Worm (Caenorhabditis elegans) whole organism, L3 larva: ENCODE results near the gene eat-4.

Experiments used
- R02D3.7 ChIP-seq: fragments of 150-350 bp; optimal IDR thresholded peaks from 2 replicates; lab custom pipeline; 2014; ENCODE audit warnings: missing biosample characterization, missing genetic modification characterization
- ZK546.5 ChIP-seq: sonication (generic microtip); optimal IDR thresholded peaks from 2 replicates; lab custom pipeline; 2017; ENCODE audit warnings: missing biosample characterization, missing genetic modification characterization
- ceh-16 ChIP-seq: sonication (generic microtip); optimal IDR thresholded peaks from 2 replicates; lab custom pipeline; 2017; ENCODE audit warnings: missing biosample characterization, missing genetic modification characterization
- ceh-28 ChIP-seq: fragments of 150-350 bp; optimal IDR thresholded peaks from 2 replicates; lab custom pipeline; 2014; ENCODE audit warnings: missing biosample characterization, missing genetic modification reagents, missing genetic modification characterization
- ceh-82 ChIP-seq: fragments of 150-350 bp; optimal IDR thresholded peaks from 2 replicates; lab custom pipeline; 2014; ENCODE audit warnings: missing biosample characterization, missing genetic modification characterization
- ceh-9 ChIP-seq: sonication (generic microtip); optimal IDR thresholded peaks from 2 replicates; lab custom pipeline; 2018; ENCODE audit warnings: missing biosample characterization, missing genetic modification characterization
- daf-12 ChIP-seq: fragments of 150-350 bp; optimal IDR thresholded peaks from 2 replicates; lab custom pipeline; 2014; ENCODE audit warnings: missing biosample characterization, missing genetic modification reagents, missing genetic modification characterization
- egl-27 ChIP-seq: sonication (generic microtip); optimal IDR thresholded peaks from 4 replicates; lab custom pipeline; 2017; ENCODE audit warnings: missing biosample characterization, missing genetic modification reagents, missing genetic modification characterization
- egl-5 ChIP-seq: fragments of 150-350 bp; optimal IDR thresholded peaks from 2 replicates; lab custom pipeline; 2017; ENCODE audit warnings: missing biosample characterization, missing genetic modification reagents, missing genetic modification characterization, inconsistent platforms
- elt-2 ChIP-seq: sonication (generic microtip); optimal IDR thresholded peaks from 2 replicates; lab custom pipeline; 2016; ENCODE audit warnings: missing genetic modification reagents, mild to moderate bottlenecking, missing genetic modification characterization, missing compliant biosample characterization
- elt-3 ChIP-seq, 3 experiments: fragments of 150-350 bp in 1 of 3; sonication (generic microtip) in 2 of 3; optimal IDR thresholded peaks; 2 replicates in 2 of 3; 4 replicates in 1 of 3; lab custom pipeline; 2014 to 2017; ENCODE audit warnings: missing biosample characterization in 3 of 3, missing genetic modification characterization in 3 of 3
- eor-1 ChIP-seq, 2 experiments: fragments of 150-350 bp; optimal IDR thresholded peaks; 2 replicates each; lab custom pipeline; 2014 to 2018; ENCODE audit warnings: missing biosample characterization in 2 of 2, missing genetic modification characterization in 2 of 2
- fkh-10 ChIP-seq: sonication (generic microtip); optimal IDR thresholded peaks from 2 replicates; lab custom pipeline; 2017; ENCODE audit warnings: missing biosample characterization, missing genetic modification reagents, missing genetic modification characterization
- hmg-11 ChIP-seq: sonication (generic microtip); optimal IDR thresholded peaks from 2 replicates; lab custom pipeline; 2016; ENCODE audit warnings: missing genetic modification characterization, missing compliant biosample characterization
- jun-1 ChIP-seq: fragments of 150-350 bp; optimal IDR thresholded peaks from 2 replicates; lab custom pipeline; 2014; ENCODE audit warnings: missing biosample characterization, missing genetic modification reagents, missing genetic modification characterization
- lin-39 ChIP-seq: fragments of 150-350 bp; optimal IDR thresholded peaks from 2 replicates; lab custom pipeline; 2018; ENCODE audit warnings: missing biosample characterization, missing genetic modification reagents, missing genetic modification characterization
- nfya-1 ChIP-seq: sonication (generic microtip); optimal IDR thresholded peaks from 2 replicates; lab custom pipeline; 2017; ENCODE audit warnings: missing genetic modification characterization, mild to moderate bottlenecking, missing compliant biosample characterization, antibody characterized with exemption, moderate library complexity; ENCODE audit not compliant: insufficient read depth
- nhr-23 ChIP-seq: fragments of 150-350 bp; optimal IDR thresholded peaks from 2 replicates; lab custom pipeline; 2014; ENCODE audit warnings: missing biosample characterization, missing genetic modification reagents, missing genetic modification characterization
- nhr-237 ChIP-seq: fragments of 150-350 bp; optimal IDR thresholded peaks from 2 replicates; lab custom pipeline; 2014; ENCODE audit warnings: missing biosample characterization, missing genetic modification characterization
- nhr-25 ChIP-seq: sonication (generic microtip); optimal IDR thresholded peaks from 2 replicates; lab custom pipeline; 2017; ENCODE audit warnings: missing biosample characterization, missing genetic modification characterization
- nhr-28 ChIP-seq: fragments of 150-350 bp; optimal IDR thresholded peaks from 2 replicates; lab custom pipeline; 2014; ENCODE audit warnings: missing biosample characterization, missing genetic modification characterization
- nhr-43 ChIP-seq: sonication (generic microtip); optimal IDR thresholded peaks from 2 replicates; lab custom pipeline; 2016; ENCODE audit warnings: mild to moderate bottlenecking, missing genetic modification characterization, missing compliant biosample characterization; ENCODE audit not compliant: poor library complexity, severe bottlenecking
- nhr-76 ChIP-seq: fragments of 150-350 bp; sonication (generic microtip); optimal IDR thresholded peaks from 5 replicates; lab custom pipeline; 2014; ENCODE audit warnings: missing biosample characterization, missing genetic modification characterization
- pha-4 ChIP-seq: fragments of 150-350 bp; optimal IDR thresholded peaks from 2 replicates; lab custom pipeline; 2014; ENCODE audit warnings: missing biosample characterization, missing genetic modification reagents, missing genetic modification characterization
- pqm-1 ChIP-seq: fragments of 150-350 bp; optimal IDR thresholded peaks from 2 replicates; lab custom pipeline; 2017; ENCODE audit warnings: missing biosample characterization, missing genetic modification characterization, inconsistent platforms
- sea-2 ChIP-seq: fragments of 150-350 bp; sonication (generic microtip); optimal IDR thresholded peaks from 4 replicates; lab custom pipeline; 2014; ENCODE audit warnings: missing biosample characterization, missing genetic modification reagents, missing genetic modification characterization
- skn-1 ChIP-seq: fragments of 150-350 bp; optimal IDR thresholded peaks from 2 replicates; lab custom pipeline; 2014; ENCODE audit warnings: missing biosample characterization, missing genetic modification characterization
- unc-39 ChIP-seq: sonication (generic microtip); optimal IDR thresholded peaks from 4 replicates; lab custom pipeline; 2017; ENCODE audit warnings: missing biosample characterization, missing genetic modification characterization
- zag-1 ChIP-seq: fragments of 150-350 bp; optimal IDR thresholded peaks from 2 replicates; lab custom pipeline; 2014; ENCODE audit warnings: missing biosample characterization, missing genetic modification characterization
- ztf-11 ChIP-seq: fragments of 150-350 bp; optimal IDR thresholded peaks from 2 replicates; lab custom pipeline; 2014; ENCODE audit warnings: missing biosample characterization, missing genetic modification characterization

eat-4 gene

DNA sequence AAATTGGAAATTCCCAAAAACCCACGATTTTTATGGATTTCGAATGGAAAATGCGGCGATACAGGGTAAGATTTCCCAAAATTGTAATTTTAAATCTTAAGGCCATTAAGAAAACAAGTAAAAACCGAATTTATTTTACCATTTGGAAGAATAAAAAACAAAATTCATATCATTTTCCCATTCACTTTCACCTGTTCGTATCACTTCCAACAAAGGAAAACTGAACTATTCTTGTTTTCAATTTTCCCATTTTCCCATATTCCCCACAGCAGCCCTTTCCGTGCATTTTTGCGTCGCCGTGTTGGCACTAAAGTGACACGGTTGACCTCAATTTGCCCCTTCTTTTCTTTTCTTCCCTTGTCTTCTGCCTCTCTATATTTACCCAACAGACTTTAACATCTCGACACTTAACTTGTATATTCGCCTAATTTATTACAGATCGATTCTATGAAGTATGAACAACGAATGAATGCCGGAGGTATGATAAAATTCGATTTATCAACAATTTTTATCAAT is 10.8 kb upstream of the eat-4 start, which contains the start of gene sec-16A.1:
TSS of gene sec-16A.1 (plus strand) at position 51 of the 516 bp plus-strand sequence.
- no peak for TF ChIP-seq ztf-11 (tag; lab: Kevin White, UChicago)
- TF ChIP-seq nhr-25 (tag; lab: Kevin White, UChicago), result peak; percentile 46
- no peak for TF ChIP-seq jun-1 (tag; lab: Kevin White, UChicago)
- peak; percentile 27 for TF ChIP-seq elt-2 (tag; lab: Kevin White, UChicago)
- TF ChIP-seq hmg-11, result peak; percentile 11
- no peak for TF ChIP-seq ZK546.5 (tag; lab: Kevin White, UChicago)
- peak; percentile 37 for TF ChIP-seq nfya-1 (tag; lab: Kevin White, UChicago)
- peak; percentile 40 for TF ChIP-seq nhr-43 (tag; lab: Kevin White, UChicago)
- no peak for TF ChIP-seq unc-39
- no peak for TF ChIP-seq lin-39 (tag; lab: Kevin White, UChicago)
- peak; percentile 82 for TF ChIP-seq nhr-23 (tag; lab: Kevin White, UChicago)
- no peak for TF ChIP-seq R02D3.7 (tag; lab: Kevin White, UChicago)

DNA sequence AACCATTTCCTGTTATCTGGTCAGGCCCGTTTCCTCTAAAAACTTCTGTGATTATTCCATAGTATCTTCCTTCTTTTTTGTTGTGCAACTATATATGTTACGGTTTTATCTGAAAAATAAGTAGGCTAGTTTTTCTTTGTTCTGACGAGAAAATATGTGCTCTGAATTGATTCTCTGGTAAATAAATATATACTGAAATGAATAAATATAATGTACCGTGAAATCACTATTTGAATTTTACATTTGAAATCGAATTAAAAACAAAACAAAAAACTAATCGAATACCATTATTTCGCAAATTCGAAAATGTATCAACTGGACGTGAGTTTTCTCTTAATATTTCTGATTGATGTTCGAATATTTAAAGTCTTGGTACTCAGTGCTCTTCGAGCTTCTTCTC is 6.1 kb upstream of the eat-4 start, which contains the start of gene ZK512.10:
TSS of gene ZK512.10 (plus strand) at position 301 of the 400 bp plus-strand sequence.
- TF ChIP-seq egl-27 (tag; lab: Kevin White, UChicago) (no peak), hmg-11 (no peak), ceh-16 (no peak), lin-39 (tag; lab: Kevin White, UChicago) (no peak), unc-39 (no peak), sea-2 (GFP tag; lab: Kevin White, UChicago) (no peak)

DNA sequence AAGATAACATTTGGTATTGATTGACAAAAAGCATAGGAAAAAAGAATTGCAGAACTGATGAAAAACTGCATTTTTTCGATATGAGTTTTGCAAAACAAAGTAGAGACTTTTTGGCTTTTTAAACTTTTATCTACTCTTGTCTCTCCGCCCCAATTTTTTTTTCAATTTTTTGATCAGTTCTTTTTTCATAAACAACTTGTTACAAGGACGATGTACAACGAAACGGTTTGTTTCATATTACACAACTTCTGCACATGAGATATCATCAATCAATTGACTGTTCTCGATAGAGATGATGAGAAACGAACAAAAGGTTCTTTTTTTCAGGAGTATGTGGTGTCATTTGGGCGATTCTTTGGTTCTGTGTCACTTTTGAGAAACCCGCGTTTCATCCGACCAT is 1.9 kb downstream of the eat-4 start, which contains the start of gene ZK512.7:
TSS of gene ZK512.7 (minus strand) at position 101 of the 400 bp plus-strand sequence.
- no peak for TF ChIP-seq sea-2 (GFP tag; lab: Kevin White, UChicago)

DNA sequence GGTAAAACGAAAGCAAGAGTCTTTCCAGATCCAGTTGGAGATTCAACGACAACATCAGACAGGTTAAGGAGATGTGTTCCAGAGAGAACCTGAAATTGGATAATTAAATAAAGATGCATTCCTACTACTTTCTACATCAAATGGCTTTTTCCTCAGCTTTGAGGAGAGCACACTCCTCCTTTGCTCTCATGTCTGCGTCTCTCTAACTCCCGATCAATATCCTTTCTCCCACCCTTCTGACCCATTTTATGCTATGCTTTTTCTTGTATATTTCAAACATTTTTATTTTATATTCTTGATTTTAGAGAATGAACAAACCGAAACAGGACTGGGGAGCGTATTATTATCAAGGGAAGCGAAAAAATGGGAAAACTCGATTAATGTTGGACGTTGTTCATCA is 7.2 kb downstream of the eat-4 start, which contains the start of gene ZK512.11:
TSS of gene ZK512.11 (plus strand) at position 301 of the 400 bp plus-strand sequence.
- TF ChIP-seq zag-1 (tag; lab: Kevin White, UChicago) (no peak), fkh-10 (GFP tag; lab: Kevin White, UChicago) (no peak), skn-1 (tag; lab: Kevin White, UChicago) (no peak), hmg-11 (peak; percentile 7), ceh-16 (no peak), ceh-9 (no peak), nfya-1 (tag; lab: Kevin White, UChicago) (peak; percentile 11), unc-39 (no peak), egl-5 (tag; lab: Kevin White, UChicago) (no peak), nhr-23 (tag; lab: Kevin White, UChicago) (no peak), elt-2 (tag; lab: Kevin White, UChicago) (no peak), nhr-237 (tag; lab: Kevin White, UChicago) (no peak)

DNA sequence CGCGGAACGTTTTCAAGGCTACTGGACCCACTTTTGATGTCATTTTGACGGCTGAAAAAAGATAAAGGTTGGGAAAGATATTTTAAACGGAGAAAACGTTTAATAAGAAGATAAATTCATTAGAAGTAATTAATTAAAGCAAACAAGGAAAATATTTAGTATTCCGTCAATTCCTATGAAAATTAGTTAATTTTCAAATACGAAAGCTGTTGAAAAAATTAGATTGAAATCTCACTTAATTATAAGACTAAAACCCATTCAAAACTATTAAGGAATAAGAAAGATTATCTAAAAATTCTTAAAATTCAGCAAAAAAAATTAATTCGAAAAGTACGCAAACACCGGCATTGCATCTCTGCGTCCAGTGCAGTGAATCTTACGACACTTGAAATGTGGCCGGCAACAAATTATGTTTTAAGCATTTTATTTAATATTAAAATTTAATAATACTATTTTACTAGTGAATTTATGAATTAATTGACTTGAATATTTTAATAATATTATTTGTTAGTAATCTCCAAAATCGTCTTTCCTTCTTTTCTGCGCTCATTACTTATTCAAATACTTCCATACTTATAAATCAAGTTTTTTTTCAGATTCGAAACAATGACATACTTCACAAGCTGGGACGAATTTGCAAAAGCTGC is 8.2 kb downstream of the eat-4 start, which contains the start of the genes ZK512.2 and ZK512.4:
TSS of gene ZK512.2 (minus strand) at position 51 of the 647 bp plus-strand sequence.
TSS of gene ZK512.4 (plus strand) at position 597 of the 647 bp plus-strand sequence.
- TF ChIP-seq hmg-11 (no peak), fkh-10 (GFP tag; lab: Kevin White, UChicago) (no peak), ceh-9 (no peak), pha-4 (peak; percentile 52), nhr-28 (no peak)

DNA sequence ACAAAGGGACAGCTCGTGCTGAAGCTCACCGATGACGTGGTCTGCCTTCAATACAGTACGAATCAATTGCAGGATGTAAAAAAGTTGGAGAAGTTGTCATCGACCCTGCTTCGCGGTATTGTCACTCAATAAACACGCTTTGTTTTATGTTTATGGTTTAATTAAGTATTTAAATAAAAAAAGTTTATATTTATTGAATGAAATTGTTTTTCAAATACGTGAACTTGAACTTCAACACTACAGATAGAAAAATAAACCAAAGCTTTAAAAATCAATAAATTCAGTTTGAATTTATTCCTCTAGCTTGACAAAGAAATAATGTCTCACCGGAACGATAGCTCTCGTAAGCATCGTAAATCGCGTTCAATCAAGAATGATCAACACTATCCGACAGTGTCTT is 9.1 kb downstream of the eat-4 start, which contains the start of gene ZK512.8:
TSS of gene ZK512.8 (plus strand) at position 301 of the 400 bp plus-strand sequence.
- TF ChIP-seq ceh-28 (tag; lab: Kevin White, UChicago) (no peak), eor-1 (tag; optimal IDR thresholded peaks at IDR 0.05; lab: Kevin White, UChicago) (no peak), pqm-1 (tag; lab: Kevin White, UChicago) (no peak), elt-2 (tag; lab: Kevin White, UChicago) (no peak), nhr-43 (tag; lab: Kevin White, UChicago) (no peak), daf-12 (tag; lab: Kevin White, UChicago) (no peak), nhr-76 (tag; lab: Kevin White, UChicago) (no peak), elt-3 (tag; optimal IDR thresholded peaks at IDR 0.05; lab: Kevin White, UChicago) (no peak), nhr-28 (no peak), ceh-9 (no peak), nhr-23 (tag; lab: Kevin White, UChicago) (no peak), zag-1 (tag; lab: Kevin White, UChicago) (no peak), ceh-82 (tag; lab: Kevin White, UChicago) (no peak), nhr-25 (tag; lab: Kevin White, UChicago) (no peak)
